Fruit fly (Drosophila melanogaster) whole organism, wandering third instar larva: ENCODE results near the gene APP-BP1.

Experiments
- ey ChIP-seq: fragments of 200-800 bp; sonication (Bioruptor generic); optimal IDR thresholded peaks from 2 replicates; lab custom pipeline; 2016; ENCODE audit warnings: missing biosample characterization, missing genetic modification characterization
- psq ChIP-seq: fragments of 200-800 bp; sonication (Bioruptor generic); optimal IDR thresholded peaks from 3 replicates; lab custom pipeline; 2017; ENCODE audit warnings: missing biosample characterization, mild to moderate bottlenecking, missing genetic modification characterization, moderate library complexity
- woc ChIP-seq: sonication (Bioruptor generic); optimal IDR thresholded peaks from 2 replicates; lab custom pipeline; 2016; ENCODE audit warnings: missing biosample characterization, mild to moderate bottlenecking, missing genetic modification characterization

- peak; percentile 55 for TF ChIP-seq psq (GFP tag; lab: Kevin White, UChicago)
- no peak for TF ChIP-seq ey (GFP tag; lab: Kevin White, UChicago)
- peak; percentile 27 for TF ChIP-seq woc
Observed at dm6 chr3L:11120419-11120958, 22.3 kb downstream of the APP-BP1 start, which contains the start of the genes FoxK and mRpL2.
